Fruit fly (Drosophila melanogaster): ENCODE results near the gene CG17361.

Gene CG17361

DNA sequence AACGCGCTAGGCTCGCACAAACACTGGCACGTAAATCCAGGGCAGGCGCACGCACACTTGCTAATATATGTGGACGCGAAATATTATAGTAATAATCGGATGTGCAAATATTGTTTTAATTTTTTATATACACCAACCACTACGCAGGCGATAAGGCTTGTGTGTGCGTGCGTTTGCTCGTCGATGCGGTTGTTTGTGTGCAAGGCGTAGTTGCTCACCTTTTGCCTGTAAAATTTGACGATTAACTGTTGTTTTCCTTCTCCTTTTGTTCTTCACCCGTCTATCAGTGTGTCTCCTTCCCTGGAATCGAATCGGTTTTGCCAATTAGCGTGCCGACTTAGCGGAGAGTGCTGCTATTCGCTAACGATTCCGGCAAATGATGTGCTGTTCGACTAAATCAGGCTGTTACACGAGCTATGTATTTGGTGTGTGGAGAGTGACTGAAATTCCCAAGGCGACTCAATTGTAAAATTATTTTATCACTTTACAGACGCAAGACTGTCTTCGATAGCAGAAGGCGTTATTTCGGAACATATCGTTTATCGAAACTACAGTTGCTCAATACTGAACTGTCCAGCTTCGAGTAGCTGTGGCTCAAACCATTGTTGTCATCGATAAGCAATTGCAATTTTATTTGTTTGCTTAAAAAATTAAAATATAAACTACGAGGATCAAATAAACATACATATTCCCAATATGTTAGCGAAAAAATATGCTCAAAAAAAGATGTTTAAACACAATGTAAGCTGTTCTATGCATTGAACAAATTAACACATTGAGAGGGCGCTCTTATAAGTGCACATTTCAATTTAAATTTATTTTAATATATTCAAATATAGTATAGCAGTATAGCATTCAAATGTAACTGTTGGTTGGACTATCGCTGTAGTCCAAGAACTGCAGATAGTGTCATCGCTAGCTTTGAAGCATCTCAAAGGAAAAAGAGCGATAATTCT, 34.5 kb downstream of the CG17361 start, which contains the start of the genes CG6650 and endos (continued):
- TF ChIP-seq Hand (GFP tag; optimal IDR thresholded peaks at IDR 0.05) (peak; percentile 50), cg (GFP tag; optimal IDR thresholded peaks at IDR 0.05) (peak; percentile 69), HmgZ (tag; optimal IDR thresholded peaks at IDR 0.05) (peak; percentile 5), pnt (GFP tag; optimal IDR thresholded peaks at IDR 0.05) (no peak), zfh2 (GFP tag; optimal IDR thresholded peaks at IDR 0.05) (no peak), CG3281 (GFP tag; optimal IDR thresholded peaks at IDR 0.05) (peak; percentile 47), ranshi (GFP tag; IDR thresholded peaks at IDR 0.05) (no peak), CG1233 (GFP tag; optimal IDR thresholded peaks at IDR 0.05) (peak; percentile 16), ewg (GFP tag; optimal IDR thresholded peaks at IDR 0.05) (no peak), pzg (GFP tag; optimal IDR thresholded peaks at IDR 0.05) (peak; percentile 70), Myb (GFP tag; optimal IDR thresholded peaks at IDR 0.05) (peak; percentile 87), sna (GFP tag; IDR thresholded peaks at IDR 0.05; ENCODE audit: partially characterized antibody) (peak; percentile 67), CG4328 (GFP tag; optimal IDR thresholded peaks at IDR 0.05) (peak; percentile 66), CG10462 (GFP tag; optimal IDR thresholded peaks at IDR 0.05) (no peak), Hey (tag; optimal IDR thresholded peaks at IDR 0.05) (peak; percentile 38), CG16813 (GFP tag; IDR thresholded peaks at IDR 0.05; ENCODE audit: partially characterized antibody) (peak; percentile 78), vnd (GFP tag; IDR thresholded peaks at IDR 0.05; ENCODE audit: partially characterized antibody) (peak; percentile 73), Sin3A (optimal IDR thresholded peaks at IDR 0.05) (peak; percentile 57), CG11695 (GFP tag; IDR thresholded peaks at IDR 0.05) (peak; percentile 34; the same call in 1 of the 3 replicates), gsb (GFP tag; IDR thresholded peaks at IDR 0.05) (no peak), CG9797 (GFP tag; optimal IDR thresholded peaks at IDR 0.05) (peak; percentile 32), Sry-δ (GFP tag; optimal IDR thresholded peaks at IDR 0.05) (peak; percentile 85), ind (GFP tag; optimal IDR thresholded peaks at IDR 0.05) (peak; percentile 50), Hr51 (GFP tag; optimal IDR thresholded peaks at IDR 0.05) (peak in 1 of 2 experiments; percentile 17), E2f1 (GFP tag; IDR thresholded peaks at IDR 0.05) (no peak), CG18011 (GFP tag; optimal IDR thresholded peaks at IDR 0.05) (no peak), Nf-YB (GFP tag; optimal IDR thresholded peaks at IDR 0.05) (peak; percentile 0), Doc3 (GFP tag; IDR thresholded peaks at IDR 0.05; ENCODE audit: partially characterized antibody) (peak; percentile 65; the same call in 2 of the 3 replicates), Atf3 (GFP tag; optimal IDR thresholded peaks at IDR 0.05) (no peak), CG11085 (GFP tag; IDR thresholded peaks at IDR 0.05) (no peak), gsb-n (tag; optimal IDR thresholded peaks at IDR 0.05) (peak; percentile 22), Sry-β (GFP tag; optimal IDR thresholded peaks at IDR 0.05) (peak; percentile 3), Six4 (GFP tag; optimal IDR thresholded peaks at IDR 0.05) (no peak), Med (GFP tag) (peak; percentile 45), CG7963 (GFP tag; IDR thresholded peaks at IDR 0.05; ENCODE audit: partially characterized antibody) (peak; percentile 77), fd3F (GFP tag; optimal IDR thresholded peaks at IDR 0.05) (no peak), row (GFP tag; IDR thresholded peaks at IDR 0.05) (peak; percentile 70), Sox102F (GFP tag; optimal IDR thresholded peaks at IDR 0.05) (no peak), wor (GFP tag; IDR thresholded peaks at IDR 0.05) (no peak), Abd-B (GFP tag; optimal IDR thresholded peaks at IDR 0.05) (peak; percentile 40), kah (GFP tag; optimal IDR thresholded peaks at IDR 0.05) (no peak), ssp (GFP tag; IDR thresholded peaks at IDR 0.05) (0 out of 2 replicates have a peak, but pooled peaks have one; percentile 24), ci (GFP tag; IDR thresholded peaks at IDR 0.05) (0 out of 3 replicates have a peak, but pooled peaks have one; percentile 15), CG18262 (tag; optimal IDR thresholded peaks at IDR 0.05) (peak; percentile 56), pfk (GFP tag; optimal IDR thresholded peaks at IDR 0.05) (peak; percentile 28), Fer2 (tag; optimal IDR thresholded peaks at IDR 0.05) (peak; percentile 24), phol (tag; optimal IDR thresholded peaks at IDR 0.05) (peak; percentile 64)
